Worm (Caenorhabditis elegans) whole organism, L2 larva: ENCODE data around the gene Y42A5A.3.

Experiments used
- alr-1 ChIP-seq: fragments of 150-350 bp; optimal IDR thresholded peaks from 2 replicates; lab custom pipeline; 2014; ENCODE audit warnings: missing biosample characterization, missing genetic modification characterization
- ama-1 ChIP-seq: fragments of 150-350 bp; optimal IDR thresholded peaks from 2 replicates; lab custom pipeline; 2018; ENCODE audit warnings: inconsistent platforms
- fos-1 ChIP-seq: fragments of 150-350 bp; optimal IDR thresholded peaks from 2 replicates; lab custom pipeline; 2014; ENCODE audit warnings: missing biosample characterization, missing genetic modification characterization
- lin-39 ChIP-seq: fragments of 150-350 bp; optimal IDR thresholded peaks from 2 replicates; lab custom pipeline; 2014; ENCODE audit warnings: missing biosample characterization, missing genetic modification reagents, missing genetic modification characterization
- mdl-1 ChIP-seq, 2 experiments: fragments of 150-350 bp in 1 of 2; sonication (generic microtip) in 1 of 2; optimal IDR thresholded peaks; 2 replicates each; lab custom pipeline; 2017; ENCODE audit warnings: missing biosample characterization in 2 of 2, missing genetic modification characterization in 2 of 2
- nhr-23 ChIP-seq: fragments of 150-350 bp; optimal IDR thresholded peaks from 2 replicates; lab custom pipeline; 2014; ENCODE audit warnings: missing biosample characterization, missing genetic modification reagents, missing genetic modification characterization
- nhr-237 ChIP-seq: fragments of 150-350 bp; optimal IDR thresholded peaks from 2 replicates; lab custom pipeline; 2014; ENCODE audit warnings: missing biosample characterization, missing genetic modification characterization
- nhr-77 ChIP-seq: fragments of 150-350 bp; optimal IDR thresholded peaks from 2 replicates; lab custom pipeline; 2014; ENCODE audit warnings: missing biosample characterization, missing genetic modification characterization
- unc-55 ChIP-seq: fragments of 150-350 bp; sonication (generic microtip); optimal IDR thresholded peaks from 3 replicates; lab custom pipeline; 2014; ENCODE audit warnings: missing biosample characterization, missing genetic modification reagents, missing genetic modification characterization
- ztf-1 ChIP-seq: fragments of 200-800 bp; sonication (Bioruptor generic); conservative IDR thresholded peaks from 2 replicates; pipeline ENCODE4 v1.3.6; 2022; ENCODE audit warnings: missing genetic modification characterization, missing compliant biosample characterization
- ztf-11 ChIP-seq: sonication (generic microtip); optimal IDR thresholded peaks from 2 replicates; lab custom pipeline; 2017; ENCODE audit warnings: missing biosample characterization, missing genetic modification characterization

DNA sequence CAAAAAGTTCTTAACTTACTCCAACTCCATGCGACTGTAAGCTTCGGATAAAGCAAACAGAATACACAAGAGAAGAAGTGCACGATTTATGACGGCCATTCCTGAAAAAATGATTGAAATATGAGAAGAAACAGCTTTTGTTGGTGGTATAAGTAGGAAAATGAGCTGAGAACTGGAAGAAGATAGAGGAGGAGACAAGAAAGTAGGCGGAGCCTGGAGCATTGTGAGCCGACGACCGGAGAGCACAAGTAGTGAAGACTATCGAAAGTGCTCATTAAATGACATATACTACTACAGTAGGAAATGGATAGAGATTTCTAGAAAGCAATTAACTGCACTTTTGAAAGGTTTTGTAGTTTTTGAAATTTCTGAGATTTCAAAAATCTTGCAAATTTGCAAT is 30.3 kb downstream of the Y42A5A.3 start, which contains the start of gene nlp-80:
- TF ChIP-seq mdl-1 (tag; optimal IDR thresholded peaks at IDR 0.05; lab: Kevin White, UChicago): no peak
- no peak for TF ChIP-seq nhr-237 (tag; lab: Kevin White, UChicago)
- TF ChIP-seq ztf-1 (GFP tag; lab: Robert Waterston, UW): no peak
- TF ChIP-seq ztf-11 (tag; lab: Kevin White, UChicago): no peak
- no peak for TF ChIP-seq nhr-23 (tag; lab: Kevin White, UChicago)
- TF ChIP-seq nhr-77 (tag; lab: Kevin White, UChicago): no peak
- TF ChIP-seq alr-1 (tag; lab: Kevin White, UChicago): no peak
- no peak for TF ChIP-seq ama-1
- no peak for TF ChIP-seq fos-1 (tag; lab: Kevin White, UChicago)
- TF ChIP-seq lin-39 (tag; lab: Kevin White, UChicago): no peak
- no peak for TF ChIP-seq unc-55 (GFP tag; lab: Kevin White, UChicago)
